Worm (Caenorhabditis elegans) whole organism, young adult: ENCODE data around the gene hpo-25.

Source experiments
- atf-7 ChIP-seq: sonication (generic microtip); optimal IDR thresholded peaks from 2 replicates; lab custom pipeline; 2017; ENCODE audit warnings: mild to moderate bottlenecking, missing genetic modification characterization, missing compliant biosample characterization
- bed-2 ChIP-seq: fragments of 200-800 bp; sonication (Bioruptor generic); IDR thresholded peaks from 2 replicates; pipeline ENCODE4 v1.3.6; 2022; ENCODE audit warnings: missing genetic modification reagents, missing genetic modification characterization, missing compliant biosample characterization
- dpff-1 ChIP-seq: sonication (generic microtip); optimal IDR thresholded peaks from 2 replicates; lab custom pipeline; 2017; ENCODE audit warnings: mild to moderate bottlenecking, missing genetic modification characterization, missing compliant biosample characterization
- ets-4 ChIP-seq: fragments of 200-800 bp; sonication (Bioruptor generic); optimal IDR thresholded peaks from 2 replicates; lab custom pipeline; 2018; ENCODE audit warnings: mild to moderate bottlenecking, missing genetic modification characterization, missing compliant biosample characterization
- rpc-1 ChIP-seq, 2 experiments: fragments of 150-350 bp in 1 of 2; sonication (generic microtip) in 1 of 2; optimal IDR thresholded peaks; 2 replicates each; lab custom pipeline; 2014 to 2018; ENCODE audit warnings: missing biosample characterization in 1 of 2, missing genetic modification characterization in 1 of 2, missing genetic modification reagents in 1 of 2, missing genotype in 1 of 2
- snpc-4 ChIP-seq, 5 experiments: fragments of 150-350 bp in 1 of 5; sonication (generic microtip) in 4 of 5; optimal IDR thresholded peaks; 2 replicates each; lab custom pipeline; 2014 to 2018; ENCODE audit warnings: missing genetic modification characterization in 5 of 5, missing biosample characterization in 3 of 5, antibody characterized with exemption in 2 of 5, mild to moderate bottlenecking in 2 of 5, missing compliant biosample characterization in 2 of 5, missing genotype in 2 of 5, moderate library complexity in 2 of 5, missing genetic modification reagents in 1 of 5
- ztf-25 ChIP-seq: fragments of 200-800 bp; sonication (Bioruptor generic); IDR thresholded peaks from 2 replicates; pipeline ENCODE4 v1.3.6; 2022; ENCODE audit warnings: missing genetic modification reagents, missing genetic modification characterization, missing compliant biosample characterization

DNA sequence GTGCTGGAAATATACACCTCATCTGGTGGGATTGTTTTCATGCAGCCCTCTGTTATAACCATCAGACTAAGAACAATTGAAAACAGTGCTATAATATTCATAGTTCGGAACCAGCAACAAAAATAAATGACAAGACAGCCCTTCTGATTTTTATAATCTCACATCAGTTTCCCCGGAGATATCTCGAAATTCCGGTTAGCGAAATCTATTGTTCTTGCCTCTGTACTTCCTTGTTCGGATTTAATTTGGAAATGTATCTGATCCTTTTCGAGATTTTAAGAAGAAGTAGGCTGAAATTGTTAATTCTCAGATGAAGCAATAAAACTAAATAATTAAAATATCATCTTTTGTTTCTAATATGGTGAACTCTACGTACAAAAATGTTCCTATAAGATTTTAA, 5.4 kb upstream of the hpo-25 start, which contains the start of gene F43C11.11:
- TF ChIP-seq snpc-4 (GFP tag; optimal IDR thresholded peaks at IDR 0.05; lab: Kevin White, UChicago) (no peak), snpc-4 (tag; optimal IDR thresholded peaks at IDR 0.05; lab: Kevin White, UChicago) (no peak), rpc-1 (optimal IDR thresholded peaks at IDR 0.05; lab: Kevin White, UChicago) (no peak), rpc-1 (tag; optimal IDR thresholded peaks at IDR 0.05; lab: Kevin White, UChicago) (no peak), ets-4 (no peak), ztf-25 (GFP tag; lab: Robert Waterston, UW) (no peak), bed-2 (no peak), dpff-1 (tag; lab: Kevin White, UChicago) (no peak), atf-7 (no peak)
